Worm (Caenorhabditis elegans): ENCODE measurements around the gene pmp-1.

The pmp-1 gene

DNA sequence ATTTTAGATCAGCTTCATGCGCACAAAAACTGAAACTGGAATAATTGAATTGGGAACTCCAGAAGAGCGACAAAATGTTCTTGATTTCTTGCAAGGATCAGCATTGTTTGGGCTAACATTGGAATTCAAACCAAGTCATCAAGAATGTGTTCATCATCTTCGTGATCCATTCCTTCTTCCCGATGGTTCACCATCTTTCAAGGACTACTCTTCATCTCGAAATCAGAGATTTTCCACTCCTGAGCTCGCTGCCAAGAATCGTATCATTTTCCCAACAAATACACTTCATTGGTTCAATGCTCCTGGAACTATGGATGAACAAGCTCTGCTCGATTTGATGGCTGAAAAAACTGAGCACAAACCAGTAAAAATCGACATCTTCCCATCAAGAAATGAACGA, 17.2 kb upstream of the pmp-1 start:
- TF ChIP-seq nhr-76 (tag; optimal IDR thresholded peaks at IDR 0.05) (no peak), F37D6.2 (tag; optimal IDR thresholded peaks at IDR 0.05) (no peak), aha-1 (tag) (peak; percentile 82), nhr-41 (GFP tag; IDR thresholded peaks at IDR 0.05) (no peak), unc-62 (GFP tag; optimal IDR thresholded peaks at IDR 0.05 in 1 of 2) (peak in 1 of 2 experiments; percentile 84), unc-62 (tag; optimal IDR thresholded peaks at IDR 0.05) (no peak), F26F4.8 (GFP tag; conservative IDR thresholded peaks at IDR 0.05) (no peak)

DNA sequence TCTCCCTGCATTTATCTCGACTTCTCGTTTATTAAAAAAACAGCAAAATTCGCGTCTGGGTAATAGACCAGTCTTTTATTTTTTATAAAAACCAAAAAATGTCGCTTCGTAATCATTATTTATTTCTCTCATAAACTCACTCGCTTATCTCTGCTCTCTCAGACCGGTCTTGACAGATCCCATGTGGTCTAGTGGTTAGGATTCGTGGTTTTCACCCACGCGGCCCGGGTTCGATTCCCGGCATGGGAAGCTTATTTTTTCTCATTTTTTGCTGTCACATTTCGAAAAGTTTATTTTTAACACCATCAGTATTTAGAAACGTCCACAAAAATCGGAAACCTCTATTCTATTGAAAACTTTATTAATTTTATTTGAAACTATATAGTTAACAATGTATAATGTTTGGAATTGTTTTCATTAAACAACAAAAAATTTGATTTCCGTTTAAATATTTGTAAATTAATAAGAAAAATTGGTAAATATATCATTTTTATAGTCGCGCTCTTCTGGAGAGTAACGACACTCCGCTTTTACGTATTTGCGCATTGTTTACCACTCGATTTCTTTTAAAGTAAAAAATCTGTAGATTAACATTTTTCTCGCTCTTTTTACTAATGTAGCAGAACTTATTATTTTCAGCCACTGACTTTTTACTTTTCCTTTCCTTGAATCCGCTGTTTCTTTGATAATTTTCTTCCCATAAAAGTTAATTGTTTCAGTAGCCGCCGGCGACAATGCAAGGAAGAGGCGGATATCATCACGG, 14.6 kb upstream of the pmp-1 start, which contains the start of gene hrpl-1:
TSS of gene hrpl-1 (plus strand) at position 713 of the 763 bp plus-strand sequence.
- no peak for TF ChIP-seq nhr-10 (tag; optimal IDR thresholded peaks at IDR 0.05)
- peak; percentile 11; the same call in 1 of the 2 replicates for TF ChIP-seq ceh-20 (GFP tag; IDR thresholded peaks at IDR 0.05)
- 0 out of 2 replicates have a peak, but pooled peaks have one; percentile 10 for TF ChIP-seq php-3 (GFP tag; IDR thresholded peaks at IDR 0.05)
- TF ChIP-seq T20F7.1 (GFP tag; optimal IDR thresholded peaks at IDR 0.05): peak; percentile 85
- TF ChIP-seq ceh-62 (tag; optimal IDR thresholded peaks at IDR 0.05): no peak
- TF ChIP-seq aha-1 (tag): peak; percentile 41
- 0 out of 2 replicates have a peak, but pooled peaks have one; percentile 22 for TF ChIP-seq lin-1 (GFP tag; IDR thresholded peaks at IDR 0.05)
- peak; percentile 33 for TF ChIP-seq dve-1 (tag; optimal IDR thresholded peaks at IDR 0.05; ENCODE audit: insufficient read depth)
- 0 out of 2 replicates have a peak, but pooled peaks have one; percentile 26 for TF ChIP-seq arid-1 (GFP tag; conservative IDR thresholded peaks at IDR 0.05)
- peak in 1 of 2 experiments; percentile 59 for TF ChIP-seq daf-16 (GFP tag; optimal IDR thresholded peaks at IDR 0.05)
- TF ChIP-seq daf-16 (tag; optimal IDR thresholded peaks at IDR 0.05): peak; percentile 59
- peak; percentile 30; the same call in 1 of the 2 replicates for TF ChIP-seq dmd-6 (GFP tag; IDR thresholded peaks at IDR 0.05)
- peak; percentile 36; the same call in 1 of the 2 replicates for TF ChIP-seq vab-7 (GFP tag; IDR thresholded peaks at IDR 0.05)
- TF ChIP-seq unc-130 (GFP tag; optimal IDR thresholded peaks at IDR 0.05): no peak
- TF ChIP-seq dpl-1 (GFP tag; optimal IDR thresholded peaks at IDR 0.05): peak; percentile 11
- TF ChIP-seq attf-4 (tag; optimal IDR thresholded peaks at IDR 0.05): no peak
- no peak for TF ChIP-seq spr-1 (tag; optimal IDR thresholded peaks at IDR 0.05)
- peak; percentile 3 for TF ChIP-seq hlh-11 (tag; optimal IDR thresholded peaks at IDR 0.05)
- TF ChIP-seq snpc-4 (tag; optimal IDR thresholded peaks at IDR 0.05): no peak
- no peak for TF ChIP-seq nhr-41 (GFP tag; IDR thresholded peaks at IDR 0.05)
- no peak for TF ChIP-seq ceh-44 (GFP tag; IDR thresholded peaks at IDR 0.05)
- no peak for TF ChIP-seq fkh-10 (GFP tag; optimal IDR thresholded peaks at IDR 0.05)
- TF ChIP-seq lin-13 (GFP tag; optimal IDR thresholded peaks at IDR 0.05): no peak
- peak; percentile 62 for TF ChIP-seq lin-38 (GFP tag; IDR thresholded peaks at IDR 0.05)
- TF ChIP-seq hlh-30 (tag; optimal IDR thresholded peaks at IDR 0.05; ENCODE audit: insufficient read depth): peak; percentile 54
- TF ChIP-seq D1046.2 (GFP tag; IDR thresholded peaks at IDR 0.05): 0 out of 2 replicates have a peak, but pooled peaks have one; percentile 16
- no peak for TF ChIP-seq fos-1 (tag; optimal IDR thresholded peaks at IDR 0.05)
- TF ChIP-seq pha-4 (GFP tag; IDR thresholded peaks at IDR 0.05): no peak
- TF ChIP-seq pha-4 (tag; optimal IDR thresholded peaks at IDR 0.05): no peak
- TF ChIP-seq lin-29 (GFP tag; IDR thresholded peaks at IDR 0.05): no peak
- TF ChIP-seq aly-2 (tag; optimal IDR thresholded peaks at IDR 0.05): no peak
- TF ChIP-seq egl-43 (GFP tag; IDR thresholded peaks at IDR 0.05): peak; percentile 71
- no peak for TF ChIP-seq lsy-2 (tag; optimal IDR thresholded peaks at IDR 0.05)
- no peak for TF ChIP-seq mep-1 (tag; optimal IDR thresholded peaks at IDR 0.05)
- peak; percentile 69 for TF ChIP-seq lim-7 (GFP tag; IDR thresholded peaks at IDR 0.05)
- TF ChIP-seq nhr-28 (tag; optimal IDR thresholded peaks at IDR 0.05): peak; percentile 0
- no peak for TF ChIP-seq madf-9 (GFP tag; conservative IDR thresholded peaks at IDR 0.05)
- no peak for TF ChIP-seq lin-15B (tag; optimal IDR thresholded peaks at IDR 0.05)
- 0 out of 2 replicates have a peak, but pooled peaks have one; percentile 42 for TF ChIP-seq dmd-8 (GFP tag; IDR thresholded peaks at IDR 0.05)
- no peak for TF ChIP-seq T26A8.4 (GFP tag; IDR thresholded peaks at IDR 0.05)
- TF ChIP-seq ctbp-1 (GFP tag; IDR thresholded peaks at IDR 0.05): peak; percentile 61
- TF ChIP-seq mes-2 (tag; optimal IDR thresholded peaks at IDR 0.05; ENCODE audit: poor library complexity, severe bottlenecking): peak; percentile 61
- peak in 1 of 2 experiments; percentile 28 for TF ChIP-seq unc-62 (GFP tag; optimal IDR thresholded peaks at IDR 0.05 in 1 of 2)
- TF ChIP-seq unc-62 (tag; optimal IDR thresholded peaks at IDR 0.05): no peak
- no peak for TF ChIP-seq tag-97 (GFP tag; IDR thresholded peaks at IDR 0.05)

All from whole organism, L4 larva.